Worm (Caenorhabditis elegans) whole organism, L3 larva: ENCODE data around the gene cul-4.

Experiments
- ceh-16 ChIP-seq: sonication (generic microtip); optimal IDR thresholded peaks from 2 replicates; lab custom pipeline; 2017; ENCODE audit warnings: missing biosample characterization, missing genetic modification characterization
- ceh-82 ChIP-seq: fragments of 150-350 bp; optimal IDR thresholded peaks from 2 replicates; lab custom pipeline; 2014; ENCODE audit warnings: missing biosample characterization, missing genetic modification characterization
- elt-1 ChIP-seq: fragments of 150-350 bp; optimal IDR thresholded peaks from 2 replicates; lab custom pipeline; 2014; ENCODE audit warnings: missing biosample characterization, missing genetic modification characterization
- jun-1 ChIP-seq: fragments of 150-350 bp; optimal IDR thresholded peaks from 2 replicates; lab custom pipeline; 2014; ENCODE audit warnings: missing biosample characterization, missing genetic modification reagents, missing genetic modification characterization
- lin-15B ChIP-seq: fragments of 150-350 bp; optimal IDR thresholded peaks from 2 replicates; lab custom pipeline; 2014; ENCODE audit warnings: missing biosample characterization, missing genetic modification characterization
- nfya-1 ChIP-seq: sonication (generic microtip); optimal IDR thresholded peaks from 2 replicates; lab custom pipeline; 2017; ENCODE audit warnings: missing genetic modification characterization, mild to moderate bottlenecking, missing compliant biosample characterization, antibody characterized with exemption, moderate library complexity; ENCODE audit not compliant: insufficient read depth
- nhr-237 ChIP-seq: fragments of 150-350 bp; optimal IDR thresholded peaks from 2 replicates; lab custom pipeline; 2014; ENCODE audit warnings: missing biosample characterization, missing genetic modification characterization
- nhr-25 ChIP-seq: sonication (generic microtip); optimal IDR thresholded peaks from 2 replicates; lab custom pipeline; 2017; ENCODE audit warnings: missing biosample characterization, missing genetic modification characterization
- nhr-77 ChIP-seq: fragments of 150-350 bp; optimal IDR thresholded peaks from 2 replicates; lab custom pipeline; 2014; ENCODE audit warnings: missing biosample characterization, missing genetic modification characterization
- pqm-1 ChIP-seq: fragments of 150-350 bp; optimal IDR thresholded peaks from 2 replicates; lab custom pipeline; 2017; ENCODE audit warnings: missing biosample characterization, missing genetic modification characterization, inconsistent platforms
- sea-2 ChIP-seq: fragments of 150-350 bp; sonication (generic microtip); optimal IDR thresholded peaks from 4 replicates; lab custom pipeline; 2014; ENCODE audit warnings: missing biosample characterization, missing genetic modification reagents, missing genetic modification characterization
- skn-1 ChIP-seq: fragments of 150-350 bp; optimal IDR thresholded peaks from 2 replicates; lab custom pipeline; 2014; ENCODE audit warnings: missing biosample characterization, missing genetic modification characterization
- snpc-4 ChIP-seq: fragments of 150-350 bp; optimal IDR thresholded peaks from 2 replicates; lab custom pipeline; 2014; ENCODE audit warnings: missing biosample characterization, missing genetic modification characterization
- zag-1 ChIP-seq: fragments of 150-350 bp; optimal IDR thresholded peaks from 2 replicates; lab custom pipeline; 2014; ENCODE audit warnings: missing biosample characterization, missing genetic modification characterization

DNA sequence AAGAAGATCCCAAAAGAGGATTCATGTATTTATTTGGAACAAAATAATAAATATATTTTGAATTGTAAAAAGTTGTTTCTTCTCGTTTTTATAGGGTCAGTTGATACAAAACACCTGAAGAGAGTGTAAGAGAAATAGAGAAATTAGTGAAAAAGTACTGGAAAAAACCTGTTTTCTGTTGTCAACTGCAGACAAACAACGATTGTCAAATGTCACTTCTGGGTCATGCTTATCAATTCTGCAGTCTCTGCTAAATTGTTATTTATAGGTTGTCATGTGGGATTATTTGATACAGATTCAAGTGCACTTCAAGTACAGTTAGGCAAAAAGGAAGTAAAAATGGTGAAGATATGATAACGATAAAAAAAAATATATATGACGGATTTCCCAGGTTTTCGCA lies 29.4 kb upstream of the cul-4 start:
- no peak for TF ChIP-seq ceh-16
- no peak for TF ChIP-seq nhr-77 (tag; lab: Kevin White, UChicago)
- TF ChIP-seq skn-1 (tag; lab: Kevin White, UChicago): no peak
- TF ChIP-seq nhr-237 (tag; lab: Kevin White, UChicago): no peak
- TF ChIP-seq nfya-1 (tag; lab: Kevin White, UChicago): no peak
- TF ChIP-seq nhr-25 (tag; lab: Kevin White, UChicago): peak; percentile 59
- TF ChIP-seq elt-1 (tag; lab: Kevin White, UChicago): no peak
- no peak for TF ChIP-seq zag-1
- TF ChIP-seq snpc-4 (tag; lab: Kevin White, UChicago): no peak
- no peak for TF ChIP-seq sea-2 (GFP tag; lab: Kevin White, UChicago)
- no peak for TF ChIP-seq lin-15B (tag; lab: Kevin White, UChicago)
- no peak for TF ChIP-seq pqm-1 (tag; lab: Kevin White, UChicago)
- no peak for TF ChIP-seq jun-1 (tag; lab: Kevin White, UChicago)
- no peak for TF ChIP-seq ceh-82
